Worm (Caenorhabditis elegans): ENCODE measurements around the gene cnc-2.

DNA sequence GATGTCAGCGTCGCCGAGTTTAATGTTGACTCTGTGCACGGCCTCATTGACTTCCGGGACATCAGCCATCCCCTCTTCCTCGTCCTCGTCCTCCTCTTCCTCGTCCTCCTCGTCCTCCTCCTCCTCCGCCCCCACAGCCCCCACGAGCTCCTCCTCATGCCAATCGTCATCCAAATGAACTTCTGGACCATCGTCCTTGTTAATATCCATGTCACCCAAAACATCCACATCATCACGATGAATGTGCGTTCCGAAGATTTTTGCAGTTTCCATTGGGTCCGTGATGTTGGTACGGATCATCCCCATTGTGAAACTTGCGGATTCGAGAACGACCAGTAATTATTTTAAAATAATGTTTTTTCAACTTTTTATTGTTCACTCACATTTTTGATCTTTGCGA, 15.6 kb downstream of the cnc-2 start:
- TF ChIP-seq nhr-77 (tag; optimal IDR thresholded peaks at IDR 0.05), result no peak
- TF ChIP-seq blmp-1 (tag; optimal IDR thresholded peaks at IDR 0.05), result no peak
- TF ChIP-seq snpc-4 (tag; optimal IDR thresholded peaks at IDR 0.05), result no peak
- no peak for TF ChIP-seq skn-1 (tag; optimal IDR thresholded peaks at IDR 0.05)
- TF ChIP-seq nhr-11 (tag; optimal IDR thresholded peaks at IDR 0.05), result no peak
- TF ChIP-seq dsc-1 (tag; optimal IDR thresholded peaks at IDR 0.05), result no peak
- TF ChIP-seq zip-4 (GFP tag; optimal IDR thresholded peaks at IDR 0.05), result no peak
- TF ChIP-seq lin-35 (GFP tag; optimal IDR thresholded peaks at IDR 0.05), result no peak
- no peak for TF ChIP-seq pqm-1 (tag; optimal IDR thresholded peaks at IDR 0.05)
- no peak for TF ChIP-seq fkh-10 (GFP tag; optimal IDR thresholded peaks at IDR 0.05)
- TF ChIP-seq unc-62 (GFP tag; optimal IDR thresholded peaks at IDR 0.05), result no peak
- no peak for TF ChIP-seq ceh-82 (tag; optimal IDR thresholded peaks at IDR 0.05)
- no peak for TF ChIP-seq nhr-237 (tag; optimal IDR thresholded peaks at IDR 0.05)
- no peak for TF ChIP-seq lin-39 (tag; optimal IDR thresholded peaks at IDR 0.05)

Measured in whole organism, L1 larva.